Fruit fly (Drosophila melanogaster): ENCODE measurements around the gene CG31156.
A peak's percentile ranks its signal among the peaks of the same experiment; 100 is the strongest.

CG31156 gene

dm6 chr3R:22634549-22635410, 21.3 kb upstream of the CG31156 start (continued):
- TF ChIP-seq CG10321 (GFP tag; IDR thresholded peaks at IDR 0.05): no peak
- TF ChIP-seq Elba2 (GFP tag; optimal IDR thresholded peaks at IDR 0.05): no peak
- no peak for TF ChIP-seq CG18764 (GFP tag; optimal IDR thresholded peaks at IDR 0.05)
- peak; percentile 19 for TF ChIP-seq nau (GFP tag; optimal IDR thresholded peaks at IDR 0.05)
- no peak for TF ChIP-seq slp2 (GFP tag; optimal IDR thresholded peaks at IDR 0.05)
- TF ChIP-seq ham (GFP tag; IDR thresholded peaks at IDR 0.05): no peak
- TF ChIP-seq CG16779 (GFP tag; IDR thresholded peaks at IDR 0.05): no peak
- TF ChIP-seq CG15011 (GFP tag; optimal IDR thresholded peaks at IDR 0.05): no peak
- peak; percentile 15 for TF ChIP-seq ATbp (GFP tag; optimal IDR thresholded peaks at IDR 0.05)
- TF ChIP-seq CG2120 (GFP tag; optimal IDR thresholded peaks at IDR 0.05): no peak
- no peak for TF ChIP-seq CG4404 (GFP tag; IDR thresholded peaks at IDR 0.05)
- no peak for TF ChIP-seq CG13624 (GFP tag; optimal IDR thresholded peaks at IDR 0.05)
- no peak for TF ChIP-seq fd96Cb (tag; optimal IDR thresholded peaks at IDR 0.05)
- TF ChIP-seq ash1 (GFP tag; optimal IDR thresholded peaks at IDR 0.05): no peak
- TF ChIP-seq CG6813 (GFP tag; optimal IDR thresholded peaks at IDR 0.05): peak; percentile 58
- TF ChIP-seq CG10462 (GFP tag; optimal IDR thresholded peaks at IDR 0.05): no peak
- TF ChIP-seq abd-A (tag; optimal IDR thresholded peaks at IDR 0.05): no peak
- peak; percentile 2 for TF ChIP-seq HHEX (GFP tag; optimal IDR thresholded peaks at IDR 0.05)
- no peak for TF ChIP-seq CG5245 (GFP tag; optimal IDR thresholded peaks at IDR 0.05)
- no peak for TF ChIP-seq CG2202 (tag; optimal IDR thresholded peaks at IDR 0.05)
- TF ChIP-seq Med (GFP tag): no peak
- no peak for TF ChIP-seq CG12942 (GFP tag; optimal IDR thresholded peaks at IDR 0.05)
- no peak for TF ChIP-seq dm (GFP tag; optimal IDR thresholded peaks at IDR 0.05)
- TF ChIP-seq Rx (GFP tag; IDR thresholded peaks at IDR 0.05): no peak
- no peak for TF ChIP-seq gt (GFP tag; IDR thresholded peaks at IDR 0.05)
- peak; percentile 0 for TF ChIP-seq stwl (tag; optimal IDR thresholded peaks at IDR 0.05)
- TF ChIP-seq slbo (GFP tag; IDR thresholded peaks at IDR 0.05): no peak
- no peak for TF ChIP-seq CG14860 (GFP tag; IDR thresholded peaks at IDR 0.05; ENCODE audit: partially characterized antibody)
- TF ChIP-seq D19B (GFP tag; optimal IDR thresholded peaks at IDR 0.05): no peak
- no peak for TF ChIP-seq CG7372 (GFP tag; IDR thresholded peaks at IDR 0.05)
- no peak for TF ChIP-seq zfh1 (GFP tag; IDR thresholded peaks at IDR 0.05)
- TF ChIP-seq wek (GFP tag; optimal IDR thresholded peaks at IDR 0.05): peak; percentile 25
- no peak for TF ChIP-seq CG18011 (GFP tag; optimal IDR thresholded peaks at IDR 0.05)
- peak; percentile 44 for TF ChIP-seq Sox100B (GFP tag; optimal IDR thresholded peaks at IDR 0.05)
- no peak for TF ChIP-seq vnd (GFP tag; IDR thresholded peaks at IDR 0.05; ENCODE audit: partially characterized antibody)
- TF ChIP-seq Stat92E (GFP tag; optimal IDR thresholded peaks at IDR 0.05): no peak
- no peak for TF ChIP-seq Antp (GFP tag; optimal IDR thresholded peaks at IDR 0.05)
- peak; percentile 48 for TF ChIP-seq CG31441 (GFP tag; IDR thresholded peaks at IDR 0.05)
- TF ChIP-seq CG3995 (GFP tag; optimal IDR thresholded peaks at IDR 0.05): no peak
- TF ChIP-seq Hand (GFP tag; optimal IDR thresholded peaks at IDR 0.05): no peak
- TF ChIP-seq salm (tag; optimal IDR thresholded peaks at IDR 0.05): no peak
- no peak for TF ChIP-seq HLH4C (GFP tag; IDR thresholded peaks at IDR 0.05; ENCODE audit: partially characterized antibody)
- peak; percentile 33 for TF ChIP-seq trem (tag; optimal IDR thresholded peaks at IDR 0.05)
- TF ChIP-seq kay (GFP tag; optimal IDR thresholded peaks at IDR 0.05): no peak
- no peak for TF ChIP-seq rib (GFP tag; IDR thresholded peaks at IDR 0.05)
- TF ChIP-seq CG11504 (tag; optimal IDR thresholded peaks at IDR 0.05): peak; percentile 30
- TF ChIP-seq prd (optimal IDR thresholded peaks at IDR 0.05): no peak
- no peak for TF ChIP-seq prd (GFP tag; IDR thresholded peaks at IDR 0.05)
- no peak for TF ChIP-seq ken (GFP tag; IDR thresholded peaks at IDR 0.05)
- peak; percentile 23 for TF ChIP-seq CG8924 (tag; optimal IDR thresholded peaks at IDR 0.05)
